Worm (Caenorhabditis elegans) whole organism, young adult: ENCODE measurements around the gene srd-32.

ENCODE experiments used
- B0019.2 ChIP-seq: fragments of 200-800 bp; sonication (Bioruptor generic); conservative IDR thresholded peaks from 2 replicates; pipeline ENCODE4 v1.3.6; 2022; ENCODE audit warnings: missing genetic modification reagents, missing genetic modification characterization, missing compliant biosample characterization
- B0035.1 ChIP-seq: sonication (generic microtip); optimal IDR thresholded peaks from 2 replicates; lab custom pipeline; 2016; ENCODE audit warnings: missing genetic modification characterization, mild to moderate bottlenecking, missing compliant biosample characterization, missing genotype, missing genetic modification reagents
- B0261.1 ChIP-seq: sonication (generic microtip); optimal IDR thresholded peaks from 2 replicates; lab custom pipeline; 2016; ENCODE audit warnings: mild to moderate bottlenecking, missing genetic modification characterization, moderate library complexity, missing compliant biosample characterization
- D2030.7 ChIP-seq: fragments of 200-800 bp; sonication (Bioruptor generic); IDR thresholded peaks from 2 replicates; pipeline ENCODE4 v1.3.6; 2022; ENCODE audit warnings: missing genetic modification reagents, missing genetic modification characterization, missing compliant biosample characterization
- F23B12.7 ChIP-seq: sonication (generic microtip); optimal IDR thresholded peaks from 2 replicates; lab custom pipeline; 2017; ENCODE audit warnings: missing genetic modification characterization, mild to moderate bottlenecking, missing compliant biosample characterization, antibody characterized with exemption, moderate library complexity; ENCODE audit not compliant: insufficient read depth
- F39B2.1 ChIP-seq: fragments of 200-800 bp; sonication (Bioruptor generic); IDR thresholded peaks from 2 replicates; pipeline ENCODE4 v1.3.6; 2022; ENCODE audit warnings: missing genetic modification reagents, missing genetic modification characterization, missing compliant biosample characterization
- Y53F4B.3 ChIP-seq: fragments of 200-800 bp; sonication (Bioruptor generic); IDR thresholded peaks from 2 replicates; pipeline ENCODE4 v1.3.6; 2022; ENCODE audit warnings: missing genetic modification reagents, missing genetic modification characterization, missing compliant biosample characterization
- Y53G8AR.9 ChIP-seq: fragments of 200-800 bp; sonication (Bioruptor generic); conservative IDR thresholded peaks from 2 replicates; pipeline ENCODE4 v1.3.6; 2022; ENCODE audit warnings: missing genetic modification reagents, missing genetic modification characterization, missing compliant biosample characterization
- Y67H2A.10 ChIP-seq: fragments of 200-800 bp; sonication (Bioruptor generic); conservative IDR thresholded peaks from 2 replicates; pipeline ENCODE4 v1.3.6; 2022; ENCODE audit warnings: missing genetic modification reagents, missing genetic modification characterization, missing compliant biosample characterization
- athp-1 ChIP-seq: sonication (generic microtip); optimal IDR thresholded peaks from 2 replicates; lab custom pipeline; 2017; ENCODE audit warnings: mild to moderate bottlenecking, missing genetic modification characterization, missing compliant biosample characterization
- ccch-3 ChIP-seq: fragments of 200-800 bp; sonication (Bioruptor generic); optimal IDR thresholded peaks from 2 replicates; lab custom pipeline; 2018; ENCODE audit warnings: mild to moderate bottlenecking, missing genetic modification characterization, missing compliant biosample characterization
- cebp-2 ChIP-seq: fragments of 200-800 bp; sonication (Bioruptor generic); IDR thresholded peaks from 2 replicates; pipeline ENCODE4 v1.3.6; 2022; ENCODE audit warnings: missing genetic modification characterization, missing compliant biosample characterization
- ceh-58 ChIP-seq: fragments of 200-800 bp; sonication (Bioruptor generic); IDR thresholded peaks from 2 replicates; pipeline ENCODE4 v1.3.6; 2022; ENCODE audit warnings: missing genetic modification characterization, missing compliant biosample characterization
- dpl-1 ChIP-seq: fragments of 150-350 bp; optimal IDR thresholded peaks from 2 replicates; lab custom pipeline; 2014; ENCODE audit warnings: missing biosample characterization, missing genetic modification reagents, missing genetic modification characterization
- egl-18 ChIP-seq: fragments of 200-800 bp; sonication (Bioruptor generic); IDR thresholded peaks from 2 replicates; pipeline ENCODE4 v1.3.6; 2022; ENCODE audit warnings: missing genetic modification reagents, missing genetic modification characterization, missing compliant biosample characterization
- let-607 ChIP-seq, 2 experiments: fragments of 200-800 bp in 1 of 2; sonication (Bioruptor generic) in 1 of 2; sonication (generic microtip) in 1 of 2; optimal IDR thresholded peaks; 2 replicates each; lab custom pipeline; 2016 to 2018; ENCODE audit warnings: mild to moderate bottlenecking in 2 of 2, missing compliant biosample characterization in 2 of 2, missing genetic modification characterization in 2 of 2, moderate library complexity in 2 of 2, missing genotype in 1 of 2
- lin-40 ChIP-seq: sonication (generic microtip); optimal IDR thresholded peaks from 2 replicates; lab custom pipeline; 2016; ENCODE audit warnings: missing genetic modification characterization, mild to moderate bottlenecking, missing compliant biosample characterization, missing genotype, missing genetic modification reagents
- lsl-1 ChIP-seq: fragments of 200-800 bp; sonication (Bioruptor generic); optimal IDR thresholded peaks from 2 replicates; lab custom pipeline; 2018; ENCODE audit warnings: mild to moderate bottlenecking, missing genetic modification characterization, moderate library complexity, missing compliant biosample characterization
- lsy-27 ChIP-seq: sonication (generic microtip); optimal IDR thresholded peaks from 2 replicates; lab custom pipeline; 2017; ENCODE audit warnings: missing genetic modification characterization, mild to moderate bottlenecking, missing compliant biosample characterization, antibody characterized with exemption, missing genotype, borderline replicate concordance; ENCODE audit not compliant: insufficient read depth
- madf-3 ChIP-seq: fragments of 200-800 bp; sonication (Bioruptor generic); IDR thresholded peaks from 2 replicates; pipeline ENCODE4 v1.3.6; 2022; ENCODE audit warnings: missing genetic modification reagents, missing genetic modification characterization, missing compliant biosample characterization
- nhr-120 ChIP-seq: fragments of 200-800 bp; sonication (Bioruptor generic); IDR thresholded peaks from 2 replicates; pipeline ENCODE4 v1.3.6; 2022; ENCODE audit warnings: missing genetic modification characterization, missing compliant biosample characterization
- nhr-27 ChIP-seq: fragments of 200-800 bp; sonication (Bioruptor generic); optimal IDR thresholded peaks from 2 replicates; lab custom pipeline; 2018; ENCODE audit warnings: mild to moderate bottlenecking, missing genetic modification characterization, moderate library complexity, missing compliant biosample characterization
- nhr-80 ChIP-seq: sonication (generic microtip); optimal IDR thresholded peaks from 2 replicates; lab custom pipeline; 2016; ENCODE audit warnings: missing genetic modification characterization, missing compliant biosample characterization
- pha-4 ChIP-seq: fragments of 150-350 bp; sonication (generic microtip); optimal IDR thresholded peaks from 2 replicates; lab custom pipeline; 2014; ENCODE audit warnings: missing biosample characterization, missing genetic modification reagents, missing genetic modification characterization
- repo-1 ChIP-seq: sonication (generic microtip); optimal IDR thresholded peaks from 2 replicates; lab custom pipeline; 2017; ENCODE audit warnings: mild to moderate bottlenecking, missing genetic modification characterization, missing compliant biosample characterization
- snpc-4 ChIP-seq, 5 experiments: fragments of 150-350 bp in 1 of 5; sonication (generic microtip) in 4 of 5; optimal IDR thresholded peaks; 2 replicates each; lab custom pipeline; 2014 to 2018; ENCODE audit warnings: missing genetic modification characterization in 5 of 5, missing biosample characterization in 3 of 5, antibody characterized with exemption in 2 of 5, mild to moderate bottlenecking in 2 of 5, missing compliant biosample characterization in 2 of 5, missing genotype in 2 of 5, moderate library complexity in 2 of 5, missing genetic modification reagents in 1 of 5
- sptf-2 ChIP-seq: fragments of 200-800 bp; sonication (Bioruptor generic); optimal IDR thresholded peaks from 2 replicates; lab custom pipeline; 2018; ENCODE audit warnings: mild to moderate bottlenecking, missing genetic modification characterization, missing compliant biosample characterization
- tbx-9 ChIP-seq: sonication (generic microtip); optimal IDR thresholded peaks from 2 replicates; lab custom pipeline; 2016; ENCODE audit warnings: borderline replicate concordance, missing genetic modification characterization, inconsistent platforms, missing compliant biosample characterization
- xnd-1 ChIP-seq: sonication (generic microtip); optimal IDR thresholded peaks from 2 replicates; lab custom pipeline; 2016; ENCODE audit warnings: missing genotype, missing genetic modification reagents, missing genetic modification characterization, missing compliant biosample characterization
- zfh-2 ChIP-seq: fragments of 200-800 bp; sonication (Bioruptor generic); conservative IDR thresholded peaks from 2 replicates; pipeline ENCODE4 v1.3.6; 2022; ENCODE audit warnings: missing genetic modification reagents, missing genetic modification characterization, missing compliant biosample characterization
- zim-3 ChIP-seq: sonication (generic microtip); optimal IDR thresholded peaks from 2 replicates; lab custom pipeline; 2017; ENCODE audit warnings: mild to moderate bottlenecking, missing genetic modification characterization, moderate library complexity, missing compliant biosample characterization
- ztf-22 ChIP-seq: fragments of 200-800 bp; sonication (Bioruptor generic); optimal IDR thresholded peaks from 2 replicates; lab custom pipeline; 2018; ENCODE audit warnings: mild to moderate bottlenecking, missing genetic modification characterization, moderate library complexity, missing compliant biosample characterization
- ztf-25 ChIP-seq: fragments of 200-800 bp; sonication (Bioruptor generic); IDR thresholded peaks from 2 replicates; pipeline ENCODE4 v1.3.6; 2022; ENCODE audit warnings: missing genetic modification reagents, missing genetic modification characterization, missing compliant biosample characterization
- ztf-26 ChIP-seq: sonication (generic microtip); optimal IDR thresholded peaks from 2 replicates; lab custom pipeline; 2017; ENCODE audit warnings: missing genetic modification characterization, missing compliant biosample characterization
- ztf-6 ChIP-seq: fragments of 200-800 bp; sonication (Bioruptor generic); IDR thresholded peaks from 2 replicates; pipeline ENCODE4 v1.3.6; 2022; ENCODE audit warnings: missing genetic modification reagents, missing genetic modification characterization, missing compliant biosample characterization

Gene srd-32

ce11 chrV:4850446-4850845, 15.0 kb upstream of the srd-32 start:
- TF ChIP-seq B0261.1 (tag; lab: Kevin White, UChicago) (no peak), egl-18 (GFP tag; lab: Robert Waterston, UW) (no peak), nhr-120 (GFP tag; lab: Robert Waterston, UW) (no peak), dpl-1 (GFP tag; lab: Kevin White, UChicago) (no peak), pha-4 (tag; lab: Kevin White, UChicago) (no peak), D2030.7 (GFP tag; lab: Robert Waterston, UW) (no peak), Y67H2A.10 (GFP tag; lab: Robert Waterston, UW) (no peak), sptf-2 (no peak), zfh-2 (no peak), nhr-27 (tag; lab: Kevin White, UChicago) (no peak), F23B12.7 (no peak), let-607 (tag; optimal IDR thresholded peaks at IDR 0.05; lab: Kevin White, UChicago) (no peak), repo-1 (tag; lab: Kevin White, UChicago) (no peak), ztf-6 (GFP tag; lab: Robert Waterston, UW) (no peak), lsy-27 (tag; lab: Kevin White, UChicago) (no peak)
- TF ChIP-seq, all 124 proteins: peak for 0

DNA sequence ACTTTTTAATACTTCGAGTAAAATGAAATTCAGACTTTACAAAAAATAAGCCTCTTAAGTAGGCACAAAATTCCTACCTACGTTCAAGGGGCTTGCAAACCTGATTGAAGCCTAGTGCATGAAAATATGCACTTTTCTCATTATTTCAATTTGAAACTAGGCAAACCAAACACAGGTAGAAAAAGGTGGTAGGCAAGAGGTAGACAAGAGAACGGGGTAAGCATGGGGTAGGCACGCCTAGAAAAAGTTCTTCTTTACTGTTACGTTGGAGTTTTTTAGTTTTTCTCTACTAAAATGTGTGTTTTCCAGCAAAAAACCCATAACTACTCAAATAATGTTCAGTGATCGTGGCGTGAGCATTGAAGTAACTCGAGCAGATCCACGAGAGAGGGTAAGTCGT, 14.3 kb upstream of the srd-32 start, which contains the start of gene nex-4:
TSS of gene nex-4 (plus strand) at position 301 of the 400 bp plus-strand sequence.
- TF ChIP-seq B0035.1 (tag; lab: Kevin White, UChicago): no peak
- TF ChIP-seq zim-3 (tag; lab: Kevin White, UChicago): no peak
- TF ChIP-seq ceh-58 (GFP tag; lab: Robert Waterston, UW): no peak
- TF ChIP-seq F39B2.1: no peak
- TF ChIP-seq snpc-4 (GFP tag; optimal IDR thresholded peaks at IDR 0.05; lab: Kevin White, UChicago): no peak
- no peak for TF ChIP-seq snpc-4 (tag; optimal IDR thresholded peaks at IDR 0.05; lab: Kevin White, UChicago)
- TF ChIP-seq ccch-3 (GFP tag; lab: Kevin White, UChicago): no peak
- no peak for TF ChIP-seq lin-40 (tag; lab: Kevin White, UChicago)
- no peak for TF ChIP-seq B0019.2 (GFP tag; lab: Robert Waterston, UW)
- TF ChIP-seq ztf-22 (GFP tag; lab: Kevin White, UChicago): no peak
- no peak for TF ChIP-seq madf-3 (GFP tag; lab: Robert Waterston, UW)
- TF ChIP-seq repo-1 (tag; lab: Kevin White, UChicago): no peak
- TF ChIP-seq tbx-9 (tag; lab: Kevin White, UChicago): no peak
- no peak for TF ChIP-seq xnd-1 (tag; lab: Kevin White, UChicago)
- TF ChIP-seq Y53G8AR.9 (GFP tag; lab: Robert Waterston, UW): no peak
- TF ChIP-seq ztf-26 (tag; lab: Kevin White, UChicago): no peak
- TF ChIP-seq lsl-1: no peak
- TF ChIP-seq athp-1 (tag; lab: Kevin White, UChicago): no peak
- TF ChIP-seq B0261.1 (tag; lab: Kevin White, UChicago): no peak
- TF ChIP-seq nhr-80 (tag; lab: Kevin White, UChicago): no peak

DNA sequence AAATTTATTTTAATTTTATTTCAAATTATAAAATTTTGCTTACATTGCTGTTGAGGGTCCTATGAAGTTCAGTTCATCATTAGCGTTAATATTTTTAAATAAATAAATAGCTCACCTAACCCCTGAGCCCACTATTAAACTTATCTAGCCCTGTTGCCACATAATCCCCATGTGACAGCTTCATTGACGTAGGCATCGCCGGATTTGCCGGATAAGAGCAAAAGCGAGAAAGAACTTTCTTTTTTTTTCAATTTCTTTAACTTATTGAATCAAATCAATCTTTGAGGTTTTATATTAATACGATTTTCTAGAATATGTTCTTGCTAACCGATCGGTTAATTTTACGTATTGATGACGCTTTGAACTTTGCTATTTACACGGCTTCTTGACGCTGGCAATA, 13.5 kb upstream of the srd-32 start:
- TF ChIP-seq nhr-27 (tag; lab: Kevin White, UChicago) (no peak), Y53F4B.3 (GFP tag; lab: Robert Waterston, UW) (no peak), ztf-25 (no peak), lsy-27 (tag; lab: Kevin White, UChicago) (no peak), lsl-1 (no peak), cebp-2 (GFP tag; lab: Robert Waterston, UW) (no peak)
